Worm (Caenorhabditis elegans) whole organism, dauer: ENCODE results near the gene F13B12.4.

Source experiments
- unc-62 ChIP-seq: sonication (generic microtip); optimal IDR thresholded peaks from 2 replicates; lab custom pipeline; 2017; ENCODE audit warnings: missing biosample characterization, missing genetic modification reagents, missing genetic modification characterization

Gene F13B12.4

DNA sequence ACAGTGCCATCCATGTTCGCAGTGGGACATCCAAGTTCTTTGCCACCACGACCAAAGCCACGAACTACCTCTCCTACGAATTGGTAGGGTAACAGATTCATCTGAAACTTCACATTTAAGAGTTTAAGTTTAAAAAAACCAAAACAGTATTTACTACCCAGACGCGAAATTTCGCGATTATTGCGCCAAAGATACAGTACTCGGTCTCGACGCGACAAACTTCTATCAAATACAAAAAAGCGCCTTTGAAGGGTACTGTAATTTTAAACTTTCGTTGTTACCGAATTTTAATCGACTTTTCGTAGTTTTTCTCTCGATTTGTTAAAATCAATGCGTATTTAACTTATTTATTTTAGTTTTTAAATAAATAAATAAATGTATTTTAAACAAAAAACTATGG lies 40.3 kb downstream of the F13B12.4 start, which contains the start of gene rfk-1:
TSS of gene rfk-1 (minus strand) at position 101 of the 400 bp plus-strand sequence.
- TF ChIP-seq unc-62 (GFP tag; lab: Kevin White, UChicago) = no peak

DNA sequence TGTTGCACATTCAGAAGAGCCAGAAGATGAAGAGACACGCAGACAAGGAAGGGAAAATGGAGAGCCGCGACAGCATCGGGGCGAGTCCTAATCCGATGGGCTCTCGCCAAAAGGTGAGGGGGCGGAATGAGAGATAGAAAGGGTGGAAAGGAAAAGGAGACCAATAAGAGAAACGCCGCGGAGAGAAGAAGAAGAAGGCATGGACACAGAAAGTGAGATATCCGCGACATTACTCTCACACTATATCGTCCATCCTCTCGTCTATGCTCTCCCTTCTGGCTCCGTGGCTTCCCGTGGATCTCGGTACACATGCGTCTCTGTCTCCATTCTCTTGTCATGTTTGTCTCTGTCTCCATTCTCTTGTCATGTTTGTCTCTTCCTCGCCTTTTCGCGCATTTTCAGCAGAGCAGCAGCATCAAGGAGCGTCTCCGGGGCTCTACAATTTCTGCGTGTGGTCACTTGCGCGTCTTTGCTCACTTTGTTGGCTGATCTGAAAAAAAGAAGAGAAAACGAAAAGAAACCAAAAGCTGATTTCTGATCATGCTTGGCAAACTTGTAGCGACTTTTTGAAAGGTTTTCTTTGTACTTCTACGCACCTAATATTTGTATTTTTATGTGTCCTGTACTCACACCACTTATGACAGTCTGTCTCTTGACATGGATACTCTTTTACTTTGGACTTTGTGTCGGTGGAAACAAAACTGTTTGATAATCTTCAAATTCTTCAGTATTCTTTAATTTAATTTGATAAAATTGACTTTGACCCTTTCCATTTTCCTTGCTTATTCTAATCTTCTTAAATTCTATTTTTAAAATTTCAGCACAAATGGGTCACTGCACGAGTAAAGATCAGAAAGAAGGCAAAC lies 46.3 kb downstream of the F13B12.4 start, which contains the start of gene gpa-7:
TSS of gene gpa-7 (plus strand) at position 816 of the 866 bp plus-strand sequence.
- no peak for TF ChIP-seq unc-62 (GFP tag; lab: Kevin White, UChicago)

DNA sequence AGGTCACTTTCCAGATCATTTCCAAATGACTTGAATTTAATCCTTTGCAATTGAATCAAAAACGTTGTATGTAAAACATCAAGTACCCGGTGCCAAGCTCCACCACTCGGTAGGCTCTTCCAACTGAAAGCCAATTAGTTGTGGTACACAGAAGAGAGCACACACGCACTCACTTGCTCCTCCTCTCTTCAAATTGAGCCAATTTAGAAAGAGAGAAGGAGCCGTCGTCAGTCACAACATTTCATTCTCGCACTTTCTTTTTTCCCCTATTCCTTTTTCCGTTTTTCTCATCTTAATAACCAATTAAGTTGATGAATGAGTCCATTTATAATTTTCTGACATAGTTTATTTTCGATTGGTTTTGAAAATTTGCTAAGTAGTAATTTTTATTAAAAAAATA lies 51.5 kb downstream of the F13B12.4 start:
- TF ChIP-seq unc-62 (GFP tag; lab: Kevin White, UChicago) = no peak

DNA sequence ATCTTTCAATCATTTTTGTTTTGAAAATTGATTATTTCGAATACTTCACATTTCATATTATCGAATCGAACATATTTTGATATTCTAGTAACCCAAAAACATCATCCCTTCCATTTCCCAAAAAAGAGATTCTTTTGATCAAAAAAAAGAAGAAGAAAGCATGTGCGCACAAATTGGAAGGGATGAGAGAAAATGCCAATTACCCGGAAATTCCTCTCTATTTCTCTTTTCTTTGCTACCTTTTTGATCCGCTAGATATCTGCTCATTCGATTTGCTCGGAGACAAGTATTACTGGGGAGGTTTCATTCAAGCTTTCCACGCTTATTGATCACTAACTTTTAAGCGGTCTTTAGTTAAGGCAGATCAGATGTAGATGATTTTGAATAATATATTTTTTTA lies 52.9 kb downstream of the F13B12.4 start:
- no peak for TF ChIP-seq unc-62 (GFP tag; lab: Kevin White, UChicago)

DNA sequence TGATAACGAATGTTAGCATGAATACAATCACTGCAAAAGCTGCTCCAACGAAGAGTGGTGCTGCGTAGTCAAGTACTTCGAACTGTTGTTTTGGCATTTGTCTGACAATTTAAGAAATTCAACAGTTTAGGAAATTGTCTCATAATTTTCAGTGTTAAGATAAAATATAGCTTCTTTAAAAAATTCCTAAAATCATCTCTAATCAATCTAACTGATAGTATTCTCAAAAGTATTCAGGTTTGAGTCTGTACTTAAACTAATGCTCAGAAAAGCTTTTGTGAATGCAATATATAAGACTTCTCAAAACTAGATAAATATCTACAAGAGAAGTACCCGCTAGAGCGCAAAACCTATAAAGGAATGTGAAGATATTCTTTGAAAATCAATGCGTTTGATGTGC lies 54.8 kb downstream of the F13B12.4 start, which contains the start of gene R10H10.4:
TSS of gene R10H10.4 (minus strand) at position 101 of the 400 bp plus-strand sequence.
- no peak for TF ChIP-seq unc-62 (GFP tag; lab: Kevin White, UChicago)
